Fruit fly (Drosophila melanogaster) whole organism, embryonic: ENCODE data around the gene Best4.

Experiments
- Abd-B ChIP-seq: fragments of 200-800 bp; sonication (Bioruptor generic); optimal IDR thresholded peaks from 2 replicates; lab custom pipeline; 2018; ENCODE audit warnings: missing biosample characterization, mild to moderate bottlenecking, missing genetic modification characterization, moderate library complexity
- Atf6 ChIP-seq: fragments of 200-800 bp; sonication (Bioruptor generic); IDR thresholded peaks from 2 replicates; pipeline ENCODE4 v1.3.6; 2022; ENCODE audit warnings: missing biosample characterization, missing genetic modification characterization
- BEAF-32 ChIP-seq: fragments of 200-800 bp; sonication (Bioruptor generic); optimal IDR thresholded peaks from 3 replicates; lab custom pipeline; 2017; ENCODE audit warnings: missing biosample characterization, missing genetic modification characterization, mild to moderate bottlenecking, moderate library complexity, missing genetic modification reagents
- CG10209 ChIP-seq: fragments of 200-800 bp; sonication (Bioruptor generic); optimal IDR thresholded peaks from 3 replicates; lab custom pipeline; 2017; ENCODE audit warnings: missing biosample characterization, mild to moderate bottlenecking, missing genetic modification characterization, missing genetic modification reagents
- CG1024 ChIP-seq: fragments of 200-800 bp; sonication (Bioruptor generic); IDR thresholded peaks from 2 replicates; pipeline ENCODE4 v1.3.6; 2022; ENCODE audit warnings: missing biosample characterization, missing genetic modification characterization
- CG10274 ChIP-seq: fragments of 200-800 bp; sonication (Bioruptor generic); optimal IDR thresholded peaks from 3 replicates; lab custom pipeline; 2017; ENCODE audit warnings: missing biosample characterization, mild to moderate bottlenecking, missing genetic modification characterization
- CG11723 ChIP-seq: fragments of 200-800 bp; sonication (Bioruptor generic); optimal IDR thresholded peaks from 2 replicates; lab custom pipeline; 2017; ENCODE audit warnings: missing biosample characterization, mild to moderate bottlenecking, missing genetic modification characterization
- CG13296 ChIP-seq: fragments of 200-800 bp; sonication (Bioruptor generic); optimal IDR thresholded peaks from 3 replicates; lab custom pipeline; 2018; ENCODE audit warnings: missing biosample characterization, mild to moderate bottlenecking, missing genetic modification characterization
- CG16863 ChIP-seq: fragments of 200-800 bp; sonication (Bioruptor generic); optimal IDR thresholded peaks from 3 replicates; lab custom pipeline; 2016; ENCODE audit warnings: missing biosample characterization, missing genetic modification characterization
- CG1792 ChIP-seq: fragments of 200-800 bp; sonication (Bioruptor generic); optimal IDR thresholded peaks from 2 replicates; lab custom pipeline; 2016; ENCODE audit warnings: missing biosample characterization, missing genetic modification characterization
- CG18011 ChIP-seq: fragments of 200-800 bp; sonication (Bioruptor generic); optimal IDR thresholded peaks from 2 replicates; lab custom pipeline; 2017; ENCODE audit warnings: missing biosample characterization, missing genetic modification characterization, mild to moderate bottlenecking, moderate library complexity, missing genotype
- CG2712 ChIP-seq: fragments of 200-800 bp; optimal IDR thresholded peaks from 3 replicates; lab custom pipeline; 2019; ENCODE audit warnings: missing biosample characterization, mild to moderate bottlenecking, missing genetic modification characterization, moderate library complexity
- CG33213 ChIP-seq: fragments of 200-800 bp; sonication (Bioruptor generic); optimal IDR thresholded peaks from 3 replicates; lab custom pipeline; 2016; ENCODE audit warnings: missing biosample characterization, missing genetic modification characterization
- CG4617 ChIP-seq: fragments of 200-800 bp; sonication (Bioruptor generic); optimal IDR thresholded peaks from 3 replicates; lab custom pipeline; 2016; ENCODE audit warnings: missing biosample characterization, missing genetic modification characterization, borderline replicate concordance
- CG6683 ChIP-seq: fragments of 200-800 bp; sonication (Bioruptor generic); optimal IDR thresholded peaks from 2 replicates; lab custom pipeline; 2017; ENCODE audit warnings: missing biosample characterization, mild to moderate bottlenecking, missing genetic modification characterization, missing genetic modification reagents
- CG8290 ChIP-seq, 3 experiments: fragments of 200-800 bp; sonication (Bioruptor generic); optimal IDR thresholded peaks; 2 replicates each; lab custom pipeline; 2016 to 2019; ENCODE audit warnings: missing biosample characterization in 3 of 3, missing genetic modification characterization in 3 of 3, mild to moderate bottlenecking in 2 of 3, moderate library complexity in 1 of 3
- CG9437 ChIP-seq: fragments of 200-800 bp; sonication (Bioruptor generic); optimal IDR thresholded peaks from 2 replicates; lab custom pipeline; 2018; ENCODE audit warnings: missing biosample characterization, mild to moderate bottlenecking, missing genetic modification characterization
- Chrac-16 ChIP-seq: fragments of 200-800 bp; sonication (Bioruptor generic); optimal IDR thresholded peaks from 3 replicates; lab custom pipeline; 2016; ENCODE audit warnings: missing biosample characterization, missing genetic modification characterization
- Dll ChIP-seq: fragments of 200-800 bp; sonication (Bioruptor generic); IDR thresholded peaks from 4 replicates; pipeline ENCODE4 v1.3.6; 2022; ENCODE audit warnings: missing biosample characterization, missing genetic modification characterization; ENCODE audit not compliant: partially characterized antibody
- Doc3 ChIP-seq: fragments of 200-800 bp; sonication (Bioruptor generic); IDR thresholded peaks from 3 replicates; pipeline ENCODE4 v1.3.6; 2022; ENCODE audit warnings: missing biosample characterization, missing genetic modification characterization; ENCODE audit not compliant: partially characterized antibody
- Ets65A ChIP-seq: fragments of 200-800 bp; sonication (Bioruptor generic); peaks from one replicate; lab custom pipeline; 2016; ENCODE audit warnings: missing biosample characterization, missing genetic modification characterization
- Ets97D ChIP-seq: fragments of 200-800 bp; sonication (Bioruptor generic); optimal IDR thresholded peaks from 3 replicates; lab custom pipeline; 2016; ENCODE audit warnings: missing biosample characterization, missing genetic modification characterization
- Fer1 ChIP-seq: fragments of 200-800 bp; sonication (Bioruptor generic); optimal IDR thresholded peaks from 2 replicates; lab custom pipeline; 2017; ENCODE audit warnings: missing biosample characterization, mild to moderate bottlenecking, missing genetic modification characterization
- HLH54F ChIP-seq: fragments of 200-800 bp; sonication (Bioruptor generic); optimal IDR thresholded peaks from 3 replicates; lab custom pipeline; 2016; ENCODE audit warnings: missing biosample characterization, missing genetic modification characterization
- Hey ChIP-seq: fragments of 200-800 bp; sonication (Bioruptor generic); optimal IDR thresholded peaks from 3 replicates; lab custom pipeline; 2018; ENCODE audit warnings: missing biosample characterization, mild to moderate bottlenecking, missing genetic modification characterization
- Meics ChIP-seq: fragments of 200-800 bp; sonication (Bioruptor generic); optimal IDR thresholded peaks from 2 replicates; lab custom pipeline; 2017; ENCODE audit warnings: missing biosample characterization, mild to moderate bottlenecking, missing genetic modification characterization
- Oli ChIP-seq: fragments of 200-800 bp; sonication (Bioruptor generic); optimal IDR thresholded peaks from 2 replicates; lab custom pipeline; 2018; ENCODE audit warnings: missing biosample characterization, mild to moderate bottlenecking, missing genetic modification characterization, moderate library complexity
- Pdp1 ChIP-seq, 2 experiments: fragments of 200-800 bp; sonication (Bioruptor generic); optimal IDR thresholded peaks; 3 replicates each; lab custom pipeline; 2016; ENCODE audit warnings: missing biosample characterization in 2 of 2, missing genetic modification characterization in 2 of 2, mild to moderate bottlenecking in 1 of 2, moderate library complexity in 1 of 2
- Sox102F ChIP-seq: fragments of 200-800 bp; sonication (Bioruptor generic); optimal IDR thresholded peaks from 2 replicates; lab custom pipeline; 2018; ENCODE audit warnings: missing biosample characterization, mild to moderate bottlenecking, missing genetic modification characterization, moderate library complexity
- Vsx1 ChIP-seq: fragments of 200-800 bp; sonication (Bioruptor generic); optimal IDR thresholded peaks from 2 replicates; lab custom pipeline; 2017; ENCODE audit warnings: missing biosample characterization, mild to moderate bottlenecking, missing genetic modification characterization, missing genetic modification reagents
- cad ChIP-seq: fragments of >200 bp; optimal IDR thresholded peaks from 2 replicates; lab custom pipeline; 2017; ENCODE audit warnings: missing biosample characterization, missing genetic modification characterization
- dan ChIP-seq: fragments of 200-800 bp; sonication (Bioruptor generic); IDR thresholded peaks from 2 replicates; pipeline ENCODE4 v1.3.6; 2022; ENCODE audit warnings: missing biosample characterization, missing genetic modification characterization
- dmrt11E ChIP-seq: fragments of 200-800 bp; sonication (Bioruptor generic); optimal IDR thresholded peaks from 3 replicates; lab custom pipeline; 2018; ENCODE audit warnings: missing biosample characterization, mild to moderate bottlenecking, missing genetic modification characterization, moderate library complexity
- gem ChIP-seq: fragments of 200-800 bp; sonication (Bioruptor generic); optimal IDR thresholded peaks from 2 replicates; lab custom pipeline; 2019; ENCODE audit warnings: missing biosample characterization, mild to moderate bottlenecking, missing genetic modification characterization, moderate library complexity
- hb ChIP-seq: fragments of 200-800 bp; sonication (Bioruptor generic); IDR thresholded peaks from 3 replicates; pipeline ENCODE4 v1.3.6; 2022; ENCODE audit warnings: missing biosample characterization, missing genetic modification characterization; ENCODE audit not compliant: partially characterized antibody
- knrl ChIP-seq: fragments of 200-800 bp; sonication (Bioruptor generic); IDR thresholded peaks from 3 replicates; pipeline ENCODE4 v1.3.6; 2022; ENCODE audit warnings: missing biosample characterization, missing genetic modification characterization; ENCODE audit not compliant: partially characterized antibody
- nau ChIP-seq: fragments of 200-800 bp; sonication (Bioruptor generic); optimal IDR thresholded peaks from 3 replicates; lab custom pipeline; 2017; ENCODE audit warnings: missing biosample characterization, mild to moderate bottlenecking, missing genetic modification characterization, missing genetic modification reagents
- nerfin-2 ChIP-seq: fragments of 200-800 bp; sonication (Bioruptor generic); IDR thresholded peaks from 2 replicates; pipeline ENCODE4 v1.3.6; 2022; ENCODE audit warnings: missing biosample characterization, missing genetic modification characterization; ENCODE audit not compliant: partially characterized antibody
- nmo ChIP-seq: fragments of 200-800 bp; sonication (Bioruptor generic); optimal IDR thresholded peaks from 2 replicates; lab custom pipeline; 2018; ENCODE audit warnings: missing biosample characterization, mild to moderate bottlenecking, missing genetic modification characterization, moderate library complexity
- org-1 ChIP-seq: fragments of 200-800 bp; sonication (Bioruptor generic); optimal IDR thresholded peaks from 2 replicates; lab custom pipeline; 2017; ENCODE audit warnings: missing biosample characterization, missing genetic modification characterization
- scrt ChIP-seq: fragments of 200-800 bp; sonication (Bioruptor generic); optimal IDR thresholded peaks from 2 replicates; lab custom pipeline; 2018; ENCODE audit warnings: missing biosample characterization, mild to moderate bottlenecking, missing genetic modification characterization, moderate library complexity
- sd ChIP-seq: fragments of 200-800 bp; sonication (Bioruptor generic); optimal IDR thresholded peaks from 3 replicates; lab custom pipeline; 2018; ENCODE audit warnings: missing biosample characterization, mild to moderate bottlenecking, missing genetic modification characterization, moderate library complexity
- sug ChIP-seq: fragments of 200-800 bp; optimal IDR thresholded peaks from 2 replicates; lab custom pipeline; 2019; ENCODE audit warnings: missing biosample characterization, mild to moderate bottlenecking, missing genetic modification characterization, moderate library complexity
- tll ChIP-seq, 2 experiments: fragments of 200-800 bp in 1 of 2; fragments of >200 bp in 1 of 2; sonication (Bioruptor generic) in 1 of 2; optimal IDR thresholded peaks; 2 replicates each; lab custom pipeline; 2017 to 2019; ENCODE audit warnings: missing biosample characterization in 2 of 2, missing genetic modification characterization in 2 of 2, mild to moderate bottlenecking in 1 of 2, moderate library complexity in 1 of 2
- toy ChIP-seq: fragments of 200-800 bp; sonication (Bioruptor generic); IDR thresholded peaks from 2 replicates; pipeline ENCODE4 v1.3.6; 2022; ENCODE audit warnings: missing biosample characterization, missing genetic modification characterization
- tup ChIP-seq: fragments of 200-800 bp; sonication (Bioruptor generic); optimal IDR thresholded peaks from 2 replicates; lab custom pipeline; 2016; ENCODE audit warnings: missing biosample characterization, mild to moderate bottlenecking, missing genetic modification characterization, moderate library complexity
- wek ChIP-seq: fragments of 200-800 bp; sonication (Bioruptor generic); optimal IDR thresholded peaks from 3 replicates; lab custom pipeline; 2018; ENCODE audit warnings: missing biosample characterization, mild to moderate bottlenecking, missing genetic modification characterization, moderate library complexity

The Best4 gene

dm6 chr3L:15304224-15305035 is 5.7 kb downstream of the Best4 start, which contains the start of gene CG7255 (continued):
- TF ChIP-seq tup (GFP tag; lab: Kevin White, UChicago) (no peak), sd (tag; lab: Kevin White, UChicago) (peak; percentile 73), dan (GFP tag; lab: Robert Waterston, UW) (no peak), CG2712 (tag; lab: Kevin White, UChicago) (no peak), CG1792 (GFP tag; lab: Kevin White, UChicago) (no peak), CG9437 (GFP tag; lab: Kevin White, UChicago) (peak; percentile 36), CG10274 (GFP tag; lab: Kevin White, UChicago) (no peak), CG33213 (GFP tag; lab: Kevin White, UChicago) (no peak), BEAF-32 (no peak), Hey (peak; percentile 45), Meics (GFP tag; lab: Kevin White, UChicago) (peak; percentile 19), CG6683 (GFP tag; lab: Kevin White, UChicago) (no peak), nau (GFP tag; lab: Kevin White, UChicago) (no peak), Ets65A (GFP tag; lab: Kevin White, UChicago) (no peak), nerfin-2 (GFP tag; lab: Robert Waterston, UW) (no peak), org-1 (GFP tag; lab: Kevin White, UChicago) (no peak), Ets97D (no peak), CG16863 (GFP tag; lab: Kevin White, UChicago) (no peak), HLH54F (GFP tag; lab: Kevin White, UChicago) (no peak), Vsx1 (GFP tag; lab: Kevin White, UChicago) (no peak), CG10209 (no peak), CG4617 (GFP tag; lab: Kevin White, UChicago) (no peak), Chrac-16 (GFP tag; lab: Kevin White, UChicago) (no peak), CG8290 (GFP tag; optimal IDR thresholded peaks at IDR 0.05; lab: Kevin White, UChicago) (no peak), CG8290 (tag; optimal IDR thresholded peaks at IDR 0.05; lab: Kevin White, UChicago) (no peak), sug (tag; lab: Kevin White, UChicago) (peak; percentile 81), tll (GFP tag; optimal IDR thresholded peaks at IDR 0.05; lab: Kevin White, UChicago) (peak in 1 of 2 experiments; percentile 46), Sox102F (GFP tag; lab: Kevin White, UChicago) (peak; percentile 19), cad (no peak), Dll (GFP tag; lab: Robert Waterston, UW) (no peak), Oli (tag; lab: Kevin White, UChicago) (peak; percentile 40), CG18011 (GFP tag; lab: Kevin White, UChicago) (no peak), wek (GFP tag; lab: Kevin White, UChicago) (no peak), scrt (GFP tag; lab: Kevin White, UChicago) (no peak), gem (peak; percentile 49), Atf6 (GFP tag; lab: Robert Waterston, UW) (no peak), Fer1 (GFP tag; lab: Kevin White, UChicago) (no peak), Pdp1 (GFP tag; optimal IDR thresholded peaks at IDR 0.05; lab: Kevin White, UChicago) (no peak), dmrt11E (tag; lab: Kevin White, UChicago) (peak; percentile 46), CG13296 (GFP tag; lab: Kevin White, UChicago) (no peak), nmo (GFP tag; lab: Kevin White, UChicago) (peak; percentile 44), toy (GFP tag; lab: Robert Waterston, UW) (no peak), CG1024 (GFP tag; lab: Robert Waterston, UW) (peak; percentile 33; the same call in 1 of the 2 replicates), CG11723 (GFP tag; lab: Kevin White, UChicago) (no peak), Abd-B (peak; percentile 21), knrl (GFP tag; lab: Robert Waterston, UW) (no peak), Doc3 (no peak), hb (GFP tag; lab: Robert Waterston, UW) (no peak)
